Worm (Caenorhabditis elegans) whole organism, young adult: ENCODE data around the gene pho-14.

Experiments used
- B0035.1 ChIP-seq: sonication (generic microtip); optimal IDR thresholded peaks from 2 replicates; lab custom pipeline; 2016; ENCODE audit warnings: missing genetic modification characterization, mild to moderate bottlenecking, missing compliant biosample characterization, missing genotype, missing genetic modification reagents
- B0336.3 ChIP-seq: fragments of 200-800 bp; sonication (Bioruptor generic); IDR thresholded peaks from 2 replicates; pipeline ENCODE4 v1.3.6; 2022; ENCODE audit warnings: missing genetic modification characterization, missing compliant biosample characterization
- D2030.7 ChIP-seq: fragments of 200-800 bp; sonication (Bioruptor generic); IDR thresholded peaks from 2 replicates; pipeline ENCODE4 v1.3.6; 2022; ENCODE audit warnings: missing genetic modification reagents, missing genetic modification characterization, missing compliant biosample characterization
- F57C9.4 ChIP-seq: sonication (generic microtip); optimal IDR thresholded peaks from 2 replicates; lab custom pipeline; 2017; ENCODE audit warnings: mild to moderate bottlenecking, missing genetic modification characterization, missing compliant biosample characterization
- T07F8.4 ChIP-seq: sonication (generic microtip); optimal IDR thresholded peaks from 2 replicates; lab custom pipeline; 2016; ENCODE audit warnings: mild to moderate bottlenecking, missing genetic modification characterization, moderate library complexity, missing compliant biosample characterization
- Y53F4B.3 ChIP-seq: fragments of 200-800 bp; sonication (Bioruptor generic); IDR thresholded peaks from 2 replicates; pipeline ENCODE4 v1.3.6; 2022; ENCODE audit warnings: missing genetic modification reagents, missing genetic modification characterization, missing compliant biosample characterization
- Y56A3A.18 ChIP-seq: fragments of 200-800 bp; sonication (Bioruptor generic); IDR thresholded peaks from 2 replicates; pipeline ENCODE4 v1.3.6; 2022; ENCODE audit warnings: missing genetic modification reagents, missing genetic modification characterization, missing compliant biosample characterization
- bed-1 ChIP-seq: fragments of 200-800 bp; sonication (Bioruptor generic); IDR thresholded peaks from 2 replicates; pipeline ENCODE4 v1.3.6; 2022; ENCODE audit warnings: missing genetic modification reagents, missing genetic modification characterization, missing compliant biosample characterization
- cebp-1 ChIP-seq, 2 experiments: fragments of 200-800 bp in 1 of 2; sonication (Bioruptor generic) in 1 of 2; sonication (generic microtip) in 1 of 2; IDR thresholded peaks in 1 of 2; optimal IDR thresholded peaks in 1 of 2; 2 replicates each; pipeline versions ENCODE4 v1.3.6 to Lab custom; 2017 to 2022; ENCODE audit warnings: missing compliant biosample characterization in 2 of 2, missing genetic modification characterization in 2 of 2, mild to moderate bottlenecking in 1 of 2, missing genetic modification reagents in 1 of 2, moderate library complexity in 1 of 2
- ceh-100 ChIP-seq: fragments of 200-800 bp; sonication (Bioruptor generic); IDR thresholded peaks from 2 replicates; pipeline ENCODE4 v1.3.6; 2022; ENCODE audit warnings: missing genetic modification reagents, missing genetic modification characterization, missing compliant biosample characterization
- ceh-40 ChIP-seq: fragments of 200-800 bp; sonication (Bioruptor generic); IDR thresholded peaks from 2 replicates; pipeline ENCODE4 v1.3.6; 2022; ENCODE audit warnings: missing genetic modification characterization, missing compliant biosample characterization
- ceh-79 ChIP-seq: sonication (generic microtip); optimal IDR thresholded peaks from 2 replicates; lab custom pipeline; 2017; ENCODE audit warnings: mild to moderate bottlenecking, missing genetic modification characterization, missing compliant biosample characterization
- ceh-91 ChIP-seq: fragments of 200-800 bp; sonication (Bioruptor generic); IDR thresholded peaks from 2 replicates; pipeline ENCODE4 v1.3.6; 2022; ENCODE audit warnings: missing genetic modification reagents, missing genetic modification characterization, missing compliant biosample characterization
- dpff-1 ChIP-seq: sonication (generic microtip); optimal IDR thresholded peaks from 2 replicates; lab custom pipeline; 2017; ENCODE audit warnings: mild to moderate bottlenecking, missing genetic modification characterization, missing compliant biosample characterization
- efl-1 ChIP-seq: fragments of 150-350 bp; optimal IDR thresholded peaks from 2 replicates; lab custom pipeline; 2014; ENCODE audit warnings: missing biosample characterization, missing genetic modification reagents, missing genetic modification characterization
- fkh-3 ChIP-seq: sonication (generic microtip); optimal IDR thresholded peaks from 2 replicates; lab custom pipeline; 2016; ENCODE audit warnings: mild to moderate bottlenecking, missing genetic modification characterization, missing compliant biosample characterization
- hlh-26 ChIP-seq: fragments of 200-800 bp; sonication (Bioruptor generic); conservative IDR thresholded peaks from 2 replicates; pipeline ENCODE4 v1.3.6; 2022; ENCODE audit warnings: missing genetic modification reagents, missing genetic modification characterization, missing compliant biosample characterization
- hmg-1.2 ChIP-seq: fragments of 200-800 bp; sonication (Bioruptor generic); IDR thresholded peaks from 2 replicates; pipeline ENCODE4 v1.3.6; 2022; ENCODE audit warnings: missing genetic modification reagents, missing genetic modification characterization, missing compliant biosample characterization
- hmg-20 ChIP-seq: fragments of 200-800 bp; sonication (Bioruptor generic); IDR thresholded peaks from 2 replicates; pipeline ENCODE4 v1.3.6; 2022; ENCODE audit warnings: missing genetic modification reagents, missing genetic modification characterization, missing compliant biosample characterization
- lin-35 ChIP-seq, 3 experiments: fragments of 150-350 bp in 2 of 3; sonication (generic microtip) in 1 of 3; optimal IDR thresholded peaks; 2 replicates each; lab custom pipeline; 2014 to 2018; ENCODE audit warnings: missing biosample characterization in 3 of 3, missing genetic modification characterization in 3 of 3, missing genetic modification reagents in 3 of 3
- lin-54 ChIP-seq: fragments of 200-800 bp; sonication (Bioruptor generic); optimal IDR thresholded peaks from 2 replicates; lab custom pipeline; 2018; ENCODE audit warnings: mild to moderate bottlenecking, missing genetic modification characterization, missing compliant biosample characterization
- lsl-1 ChIP-seq: fragments of 200-800 bp; sonication (Bioruptor generic); optimal IDR thresholded peaks from 2 replicates; lab custom pipeline; 2018; ENCODE audit warnings: mild to moderate bottlenecking, missing genetic modification characterization, moderate library complexity, missing compliant biosample characterization
- lsy-27 ChIP-seq: sonication (generic microtip); optimal IDR thresholded peaks from 2 replicates; lab custom pipeline; 2017; ENCODE audit warnings: missing genetic modification characterization, mild to moderate bottlenecking, missing compliant biosample characterization, antibody characterized with exemption, missing genotype, borderline replicate concordance; ENCODE audit not compliant: insufficient read depth
- madf-6 ChIP-seq: fragments of 200-800 bp; sonication (Bioruptor generic); IDR thresholded peaks from 2 replicates; pipeline ENCODE4 v1.3.6; 2022; ENCODE audit warnings: missing genetic modification reagents, missing genetic modification characterization, missing compliant biosample characterization
- madf-8 ChIP-seq: fragments of 200-800 bp; sonication (Bioruptor generic); conservative IDR thresholded peaks from 2 replicates; pipeline ENCODE4 v1.3.6; 2022; ENCODE audit warnings: missing genetic modification reagents, missing genetic modification characterization, missing compliant biosample characterization
- mcd-1 ChIP-seq: fragments of 200-800 bp; sonication (Bioruptor generic); IDR thresholded peaks from 2 replicates; pipeline ENCODE4 v1.3.6; 2022; ENCODE audit warnings: missing genetic modification reagents, missing genetic modification characterization, missing compliant biosample characterization
- nhr-179 ChIP-seq: sonication (generic microtip); optimal IDR thresholded peaks from 2 replicates; lab custom pipeline; 2016; ENCODE audit warnings: mild to moderate bottlenecking, missing genetic modification characterization, missing compliant biosample characterization
- nhr-27 ChIP-seq: fragments of 200-800 bp; sonication (Bioruptor generic); optimal IDR thresholded peaks from 2 replicates; lab custom pipeline; 2018; ENCODE audit warnings: mild to moderate bottlenecking, missing genetic modification characterization, moderate library complexity, missing compliant biosample characterization
- pbrm-1 ChIP-seq: fragments of 200-800 bp; sonication (Bioruptor generic); IDR thresholded peaks from 2 replicates; pipeline ENCODE4 v1.3.6; 2022; ENCODE audit warnings: missing genetic modification reagents, missing genetic modification characterization, missing compliant biosample characterization
- snpc-1.1 ChIP-seq: sonication (generic microtip); optimal IDR thresholded peaks from 2 replicates; lab custom pipeline; 2017; ENCODE audit warnings: missing genetic modification characterization, mild to moderate bottlenecking, missing compliant biosample characterization, antibody characterized with exemption, moderate library complexity, missing genotype, missing genetic modification reagents; ENCODE audit not compliant: insufficient read depth
- snpc-1.3 ChIP-seq: sonication (generic microtip); optimal IDR thresholded peaks from 2 replicates; lab custom pipeline; 2017; ENCODE audit warnings: missing genetic modification characterization, mild to moderate bottlenecking, missing compliant biosample characterization, antibody characterized with exemption, moderate library complexity, missing genotype, missing genetic modification reagents; ENCODE audit not compliant: insufficient read depth
- tbp1 ChIP-seq: fragments of 200-800 bp; sonication (Bioruptor generic); optimal IDR thresholded peaks from 2 replicates; lab custom pipeline; 2018; ENCODE audit warnings: mild to moderate bottlenecking, missing genetic modification characterization, missing compliant biosample characterization
- zfh-2 ChIP-seq: fragments of 200-800 bp; sonication (Bioruptor generic); conservative IDR thresholded peaks from 2 replicates; pipeline ENCODE4 v1.3.6; 2022; ENCODE audit warnings: missing genetic modification reagents, missing genetic modification characterization, missing compliant biosample characterization
- ztf-22 ChIP-seq: fragments of 200-800 bp; sonication (Bioruptor generic); optimal IDR thresholded peaks from 2 replicates; lab custom pipeline; 2018; ENCODE audit warnings: mild to moderate bottlenecking, missing genetic modification characterization, moderate library complexity, missing compliant biosample characterization
- ztf-6 ChIP-seq: fragments of 200-800 bp; sonication (Bioruptor generic); IDR thresholded peaks from 2 replicates; pipeline ENCODE4 v1.3.6; 2022; ENCODE audit warnings: missing genetic modification reagents, missing genetic modification characterization, missing compliant biosample characterization

The pho-14 gene

ce11 chrII:1131821-1132220 is 31.2 kb upstream of the pho-14 start:
- TF ChIP-seq zfh-2 (GFP tag; lab: Robert Waterston, UW): peak; percentile 65
- no peak for TF ChIP-seq pbrm-1
- TF ChIP-seq, all 124 proteins: peak for 1

- TF ChIP-seq F57C9.4 (tag; lab: Kevin White, UChicago): no peak
- TF ChIP-seq snpc-1.1 (tag; lab: Kevin White, UChicago): no peak
- TF ChIP-seq T07F8.4: no peak
- peak; percentile 78 for TF ChIP-seq mcd-1 (GFP tag; lab: Robert Waterston, UW)
- 0 out of 2 replicates have a peak, but pooled peaks have one; percentile 9 for TF ChIP-seq D2030.7 (GFP tag; lab: Robert Waterston, UW)
- no peak for TF ChIP-seq Y53F4B.3 (GFP tag; lab: Robert Waterston, UW)
- TF ChIP-seq bed-1 (GFP tag; lab: Robert Waterston, UW): no peak
- TF ChIP-seq lin-35 (GFP tag; optimal IDR thresholded peaks at IDR 0.05; lab: Kevin White, UChicago): no peak
- peak; percentile 8; the same call in 1 of the 2 replicates for TF ChIP-seq Y56A3A.18 (GFP tag; lab: Robert Waterston, UW)
- no peak for TF ChIP-seq hmg-20 (GFP tag; lab: Robert Waterston, UW)
These were observed 30.7 kb upstream of the pho-14 start for ce11 chrII:1131367-1131766.

ce11 chrII:1130241-1130640 is 29.6 kb upstream of the pho-14 start:
- TF ChIP-seq ztf-22: no peak
- no peak for TF ChIP-seq ceh-91
- TF ChIP-seq madf-6 (GFP tag; lab: Robert Waterston, UW): 0 out of 2 replicates have a peak, but pooled peaks have one; percentile 11
- no peak for TF ChIP-seq madf-8
- TF ChIP-seq fkh-3 (tag; lab: Kevin White, UChicago): no peak
- TF ChIP-seq cebp-1 (GFP tag; IDR thresholded peaks at IDR 0.05; lab: Robert Waterston, UW): no peak
- TF ChIP-seq cebp-1 (tag; optimal IDR thresholded peaks at IDR 0.05; lab: Kevin White, UChicago): no peak
- no peak for TF ChIP-seq dpff-1 (tag; lab: Kevin White, UChicago)
- TF ChIP-seq hlh-26 (GFP tag; lab: Robert Waterston, UW): no peak
- peak; percentile 75 for TF ChIP-seq lin-54 (GFP tag; lab: Kevin White, UChicago)
- peak; percentile 21 for TF ChIP-seq lsl-1 (GFP tag; lab: Kevin White, UChicago)
- TF ChIP-seq D2030.7 (GFP tag; lab: Robert Waterston, UW): peak; percentile 43; the same call in 1 of the 2 replicates
- TF ChIP-seq efl-1 (GFP tag; lab: Kevin White, UChicago): peak; percentile 38
- TF ChIP-seq mcd-1 (GFP tag; lab: Robert Waterston, UW): peak; percentile 91
- TF ChIP-seq tbp1 (GFP tag; lab: Kevin White, UChicago): no peak
- TF ChIP-seq, all 124 proteins: peak for 6

ce11 chrII:1127676-1128075 is 27.1 kb upstream of the pho-14 start, which contains the start of gene taf-6.1:
taf-6.1 (plus strand) TSS chrII:1127976.
- TF ChIP-seq nhr-179 (tag; lab: Kevin White, UChicago): no peak
- no peak for TF ChIP-seq snpc-1.3 (tag; lab: Kevin White, UChicago)
- TF ChIP-seq ztf-6: no peak
- TF ChIP-seq efl-1 (GFP tag; lab: Kevin White, UChicago): no peak
- no peak for TF ChIP-seq ceh-100
- TF ChIP-seq B0035.1 (tag; lab: Kevin White, UChicago): no peak
- TF ChIP-seq ceh-79 (tag; lab: Kevin White, UChicago): no peak
- TF ChIP-seq hlh-26 (GFP tag; lab: Robert Waterston, UW): no peak
- TF ChIP-seq madf-8: no peak
- TF ChIP-seq lsy-27 (tag; lab: Kevin White, UChicago): no peak
- TF ChIP-seq nhr-27 (tag; lab: Kevin White, UChicago): no peak
- no peak for TF ChIP-seq ceh-40
- TF ChIP-seq hmg-1.2 (GFP tag; lab: Robert Waterston, UW): no peak
- TF ChIP-seq B0336.3 (GFP tag; lab: Robert Waterston, UW): no peak
